Fruit fly (Drosophila melanogaster) whole organism, wandering third instar larva: ENCODE data around the gene CG4440.

ENCODE experiments used
- Abd-B ChIP-seq: fragments of >200 bp; optimal IDR thresholded peaks from 2 replicates; lab custom pipeline; 2017; ENCODE audit warnings: missing biosample characterization, missing genetic modification characterization
- CG32264 ChIP-seq: fragments of 200-800 bp; sonication (Bioruptor generic); optimal IDR thresholded peaks from 2 replicates; lab custom pipeline; 2016; ENCODE audit warnings: missing biosample characterization, missing genetic modification characterization
- CG9705 ChIP-seq: fragments of 200-800 bp; sonication (Bioruptor generic); optimal IDR thresholded peaks from 2 replicates; lab custom pipeline; 2018; ENCODE audit warnings: missing biosample characterization, mild to moderate bottlenecking, missing genetic modification characterization
- CrebA ChIP-seq: fragments of 200-800 bp; sonication (Bioruptor generic); optimal IDR thresholded peaks from 2 replicates; lab custom pipeline; 2016; ENCODE audit warnings: missing biosample characterization, mild to moderate bottlenecking, missing genetic modification characterization, borderline replicate concordance
- Dfd ChIP-seq: fragments of >200 bp; optimal IDR thresholded peaks from 2 replicates; lab custom pipeline; 2017; ENCODE audit warnings: missing biosample characterization, missing genetic modification characterization
- Dif ChIP-seq: fragments of 200-275, 200-300 bp; sonication (Bioruptor generic); optimal IDR thresholded peaks from 2 replicates; lab custom pipeline; 2018; ENCODE audit warnings: missing biosample characterization, missing genetic modification characterization; ENCODE audit not compliant: partially characterized antibody
- GATAd ChIP-seq: sonication (Bioruptor generic); optimal IDR thresholded peaks from 2 replicates; lab custom pipeline; 2016; ENCODE audit warnings: missing biosample characterization, missing genetic modification characterization
- HLH106 ChIP-seq: fragments of 200-800 bp; optimal IDR thresholded peaks from 3 replicates; lab custom pipeline; 2019; ENCODE audit warnings: missing biosample characterization, mild to moderate bottlenecking, missing genetic modification characterization, moderate library complexity
- Hnf4 ChIP-seq: fragments of 200-800 bp; sonication (Bioruptor generic); optimal IDR thresholded peaks from 2 replicates; lab custom pipeline; 2016; ENCODE audit warnings: missing biosample characterization, mild to moderate bottlenecking, missing genetic modification characterization
- Hr78 ChIP-seq: fragments of >200 bp; optimal IDR thresholded peaks from 2 replicates; lab custom pipeline; 2017; ENCODE audit warnings: missing biosample characterization, missing genetic modification characterization
- Hr83 ChIP-seq: fragments of 200-300 bp; sonication (Bioruptor generic); optimal IDR thresholded peaks from 2 replicates; lab custom pipeline; 2016; ENCODE audit warnings: missing biosample characterization, mild to moderate bottlenecking, missing genetic modification characterization, moderate library complexity; ENCODE audit not compliant: poor library complexity, severe bottlenecking
- Jra ChIP-seq: sonication (Bioruptor generic); optimal IDR thresholded peaks from 2 replicates; lab custom pipeline; 2016; ENCODE audit warnings: missing biosample characterization, missing genetic modification characterization
- Mio ChIP-seq: sonication (Bioruptor generic); optimal IDR thresholded peaks from 2 replicates; lab custom pipeline; 2016; ENCODE audit warnings: missing biosample characterization, missing genetic modification characterization
- Myc ChIP-seq: fragments of >200 bp; optimal IDR thresholded peaks from 2 replicates; lab custom pipeline; 2017
- N ChIP-seq: fragments of >200 bp; optimal IDR thresholded peaks from 2 replicates; lab custom pipeline; 2018; ENCODE audit warnings: missing biosample characterization, missing external identifiers, missing genetic modification characterization
- OdsH ChIP-seq: fragments of 200-800 bp; sonication (Bioruptor generic); optimal IDR thresholded peaks from 2 replicates; lab custom pipeline; 2016; ENCODE audit warnings: missing biosample characterization, mild to moderate bottlenecking, missing genetic modification characterization
- Rel ChIP-seq, 2 experiments: fragments of 200-800 bp; sonication (Bioruptor generic) in 1 of 2; optimal IDR thresholded peaks; 2 replicates in 1 of 2; 3 replicates in 1 of 2; lab custom pipeline; 2016 to 2019; ENCODE audit warnings: mild to moderate bottlenecking in 2 of 2, missing biosample characterization in 2 of 2, missing genetic modification characterization in 2 of 2, moderate library complexity in 1 of 2
- Sp1 ChIP-seq: fragments of 200-800 bp; sonication (Bioruptor generic); optimal IDR thresholded peaks from 3 replicates; lab custom pipeline; 2019; ENCODE audit warnings: missing biosample characterization, mild to moderate bottlenecking, missing genetic modification characterization, moderate library complexity
- Vsx2 ChIP-seq: fragments of 200-300, 225-300 bp; sonication (Bioruptor generic); optimal IDR thresholded peaks from 2 replicates; lab custom pipeline; 2018; ENCODE audit warnings: missing biosample characterization, missing genetic modification characterization; ENCODE audit not compliant: partially characterized antibody
- br ChIP-seq: fragments of 200-800 bp; sonication (Bioruptor generic); optimal IDR thresholded peaks from 2 replicates; lab custom pipeline; 2016; ENCODE audit warnings: missing biosample characterization, missing genetic modification characterization
- brk ChIP-seq: fragments of 200-800 bp; sonication (Bioruptor generic); optimal IDR thresholded peaks from 2 replicates; lab custom pipeline; 2016; ENCODE audit warnings: missing biosample characterization, mild to moderate bottlenecking, missing genetic modification characterization
- dl ChIP-seq, 2 experiments: fragments of 175-275, 200-275 bp in 1 of 2; fragments of 200-275 bp in 1 of 2; sonication (Bioruptor generic); optimal IDR thresholded peaks; lab custom pipeline; 2018; ENCODE audit warnings: mild to moderate bottlenecking in 2 of 2, missing biosample characterization in 2 of 2, missing genetic modification characterization in 2 of 2, moderate library complexity in 2 of 2; ENCODE audit not compliant: partially characterized antibody in 2 of 2, insufficient read depth in 1 of 2
- dmrt93B ChIP-seq: fragments of 200-800 bp; sonication (Bioruptor generic); optimal IDR thresholded peaks from 2 replicates; lab custom pipeline; 2018; ENCODE audit warnings: missing biosample characterization, mild to moderate bottlenecking, missing genetic modification characterization
- dsf ChIP-seq: sonication (Bioruptor generic); optimal IDR thresholded peaks from 2 replicates; lab custom pipeline; 2016; ENCODE audit warnings: missing biosample characterization, missing genetic modification characterization, borderline replicate concordance
- ey ChIP-seq: fragments of 200-800 bp; sonication (Bioruptor generic); optimal IDR thresholded peaks from 2 replicates; lab custom pipeline; 2016; ENCODE audit warnings: missing biosample characterization, missing genetic modification characterization
- foxo ChIP-seq, 2 experiments: fragments of 200-800 bp; sonication (Bioruptor generic); optimal IDR thresholded peaks; 2 replicates in 1 of 2; 3 replicates in 1 of 2; lab custom pipeline; 2016 to 2017; ENCODE audit warnings: missing biosample characterization in 2 of 2, missing genetic modification characterization in 2 of 2
- fru ChIP-seq: fragments of 200-800 bp; sonication (Bioruptor generic); optimal IDR thresholded peaks from 3 replicates; lab custom pipeline; 2016; ENCODE audit warnings: missing biosample characterization, mild to moderate bottlenecking, missing genetic modification characterization
- h ChIP-seq: fragments of 200-800 bp; sonication (Bioruptor generic); optimal IDR thresholded peaks from 3 replicates; lab custom pipeline; 2016; ENCODE audit warnings: missing biosample characterization, mild to moderate bottlenecking, missing genetic modification characterization
- jim ChIP-seq: fragments of 175-275, 200-325 bp; sonication (Bioruptor generic); optimal IDR thresholded peaks from 2 replicates; lab custom pipeline; 2016; ENCODE audit warnings: missing biosample characterization, mild to moderate bottlenecking, missing genetic modification characterization
- lola ChIP-seq: fragments of >200 bp; optimal IDR thresholded peaks from 2 replicates; lab custom pipeline; 2017; ENCODE audit warnings: missing biosample characterization, missing genetic modification characterization
- pan ChIP-seq: fragments of >200 bp; optimal IDR thresholded peaks from 2 replicates; lab custom pipeline; 2017
- psq ChIP-seq: fragments of 200-800 bp; sonication (Bioruptor generic); optimal IDR thresholded peaks from 3 replicates; lab custom pipeline; 2017; ENCODE audit warnings: missing biosample characterization, mild to moderate bottlenecking, missing genetic modification characterization, moderate library complexity
- rgr ChIP-seq: fragments of 200-800 bp; sonication (Bioruptor generic); optimal IDR thresholded peaks from 3 replicates; lab custom pipeline; 2016; ENCODE audit warnings: missing biosample characterization, mild to moderate bottlenecking, missing genetic modification characterization
- sage ChIP-seq: fragments of 200-800 bp; sonication (Bioruptor generic); optimal IDR thresholded peaks from 2 replicates; lab custom pipeline; 2016; ENCODE audit warnings: missing biosample characterization, mild to moderate bottlenecking, missing genetic modification characterization
- sv ChIP-seq: fragments of 200-800 bp; sonication (Bioruptor generic); optimal IDR thresholded peaks from 3 replicates; lab custom pipeline; 2016; ENCODE audit warnings: missing biosample characterization, missing genetic modification characterization
- tai ChIP-seq: sonication (Bioruptor generic); optimal IDR thresholded peaks from 2 replicates; lab custom pipeline; 2016; ENCODE audit warnings: missing biosample characterization, missing genetic modification characterization
- usp ChIP-seq: fragments of >200 bp; optimal IDR thresholded peaks from 2 replicates; lab custom pipeline; 2017; ENCODE audit warnings: missing biosample characterization, missing genetic modification characterization
- woc ChIP-seq: sonication (Bioruptor generic); optimal IDR thresholded peaks from 2 replicates; lab custom pipeline; 2016; ENCODE audit warnings: missing biosample characterization, mild to moderate bottlenecking, missing genetic modification characterization

CG4440 gene

DNA sequence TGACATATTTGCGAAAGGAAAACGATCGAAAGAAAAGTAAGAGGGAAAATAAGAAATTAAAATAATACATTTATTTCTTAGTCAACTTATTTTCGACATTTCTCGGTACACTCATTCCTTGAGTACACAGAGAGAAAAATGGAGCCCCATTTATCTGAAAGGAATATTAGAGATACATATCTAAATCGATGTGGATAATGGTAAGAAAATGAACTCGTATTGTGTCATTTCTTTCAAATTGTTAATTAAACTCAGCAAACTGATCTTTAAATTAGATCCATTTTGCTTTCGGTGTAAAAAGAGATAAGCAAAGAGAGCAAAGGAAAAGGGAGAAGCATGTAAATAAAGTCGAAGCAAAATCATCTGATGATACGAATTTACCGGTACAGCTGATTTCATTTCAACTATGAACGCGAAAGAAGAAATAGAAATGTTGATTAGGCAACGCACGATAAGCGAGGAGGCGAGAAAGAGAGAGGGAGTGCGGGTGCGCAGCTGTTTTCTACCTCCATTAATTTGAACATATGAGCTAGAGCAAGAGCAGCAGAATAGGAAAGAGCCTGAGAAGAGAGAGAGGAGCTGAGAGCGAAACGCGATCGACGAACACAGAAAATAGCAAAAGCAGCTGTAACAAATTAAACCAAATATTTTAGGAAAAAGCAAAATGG is 43.9 kb upstream of the CG4440 start (continued):
- TF ChIP-seq jim (no peak), sage (GFP tag; lab: Kevin White, UChicago) (peak; percentile 77)

DNA sequence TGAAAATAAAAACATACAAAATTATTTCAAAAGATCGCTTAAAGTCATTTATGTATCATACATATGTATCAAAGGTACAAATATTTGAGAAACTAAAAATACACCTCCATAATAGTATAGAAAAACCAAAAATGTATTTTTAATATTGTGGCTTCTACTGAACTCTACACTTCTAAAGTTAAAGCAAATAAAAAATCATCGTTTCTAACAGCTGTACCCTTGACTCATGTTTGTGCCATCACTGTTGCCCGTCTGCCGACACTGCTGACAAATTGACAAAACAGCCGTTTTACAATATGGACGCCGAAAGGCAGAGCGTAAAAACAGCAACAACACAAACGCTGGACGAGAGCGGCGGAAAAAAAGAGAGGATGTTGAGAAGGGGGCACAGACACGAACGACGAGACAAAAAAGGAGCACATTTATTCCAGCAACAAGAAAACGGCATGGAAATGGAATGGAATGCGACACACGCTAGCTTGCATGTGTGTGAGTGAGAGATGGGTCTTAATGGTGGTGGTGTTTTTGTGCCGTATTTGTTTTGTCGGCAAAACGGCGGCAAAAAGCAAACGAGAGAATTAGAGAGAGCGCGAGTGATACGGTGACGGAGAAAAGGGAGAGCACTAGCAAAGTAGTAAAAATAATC is 43.2 kb upstream of the CG4440 start:
- TF ChIP-seq Myc (lab: Kevin White, UChicago) (no peak), Mio (GFP tag; lab: Kevin White, UChicago) (no peak), Hr83 (GFP tag; lab: Kevin White, UChicago) (peak; percentile 57), Jra (GFP tag; lab: Kevin White, UChicago) (peak; percentile 50), usp (no peak), Hr78 (no peak), Abd-B (GFP tag; lab: Kevin White, UChicago) (no peak), Dfd (GFP tag; lab: Kevin White, UChicago) (no peak), foxo (GFP tag; optimal IDR thresholded peaks at IDR 0.05; lab: Kevin White, UChicago) (peak; percentile 61 to 74), Vsx2 (GFP tag; lab: Kevin White, UChicago) (no peak), Rel (GFP tag; optimal IDR thresholded peaks at IDR 0.05; lab: Kevin White, UChicago) (no peak), Rel (tag; optimal IDR thresholded peaks at IDR 0.05; lab: Kevin White, UChicago) (peak; percentile 44), CrebA (peak; percentile 86), HLH106 (tag; lab: Kevin White, UChicago) (peak; percentile 59), dsf (GFP tag; lab: Kevin White, UChicago) (peak; percentile 42), woc (GFP tag; lab: Kevin White, UChicago) (no peak), jim (no peak), sage (GFP tag; lab: Kevin White, UChicago) (peak; percentile 70), dmrt93B (GFP tag; lab: Kevin White, UChicago) (peak; percentile 21), CG32264 (GFP tag; lab: Kevin White, UChicago) (peak; percentile 40), Hnf4 (GFP tag; lab: Kevin White, UChicago) (peak; percentile 17), Dif (peak; percentile 82), lola (GFP tag; lab: Kevin White, UChicago) (no peak), fru (peak; percentile 69), tai (GFP tag; lab: Kevin White, UChicago) (no peak), OdsH (GFP tag; lab: Kevin White, UChicago) (peak; percentile 47), psq (GFP tag; lab: Kevin White, UChicago) (peak; percentile 93), pan (lab: Kevin White, UChicago) (no peak), N (GFP tag; lab: Kevin White, UChicago) (no peak), sv (GFP tag; lab: Kevin White, UChicago) (peak; percentile 41), ey (GFP tag; lab: Kevin White, UChicago) (peak; percentile 46), dl (GFP tag; optimal IDR thresholded peaks at IDR 0.05; lab: Kevin White, UChicago; ENCODE audit: insufficient read depth in 1 of 2, partially characterized antibody in 2 of 2) (peak; percentile 53 to 72), brk (peak; percentile 72), h (GFP tag; lab: Kevin White, UChicago) (peak; percentile 63), br (GFP tag; lab: Kevin White, UChicago) (peak; percentile 72), GATAd (GFP tag; lab: Kevin White, UChicago) (no peak), Sp1 (GFP tag; lab: Kevin White, UChicago) (peak; percentile 51), CG9705 (GFP tag; lab: Kevin White, UChicago) (no peak), rgr (peak; percentile 70)
